Worm (Caenorhabditis elegans) whole organism, L4/young adult: ENCODE measurements around the gene lipl-8.

Experiments used
- W03F9.2 ChIP-seq: fragments of 150-350 bp; optimal IDR thresholded peaks from 2 replicates; lab custom pipeline; 2014; ENCODE audit warnings: missing biosample characterization, missing genetic modification characterization
- dao-5 ChIP-seq: sonication (generic microtip); optimal IDR thresholded peaks from 2 replicates; lab custom pipeline; 2016; ENCODE audit warnings: missing genotype, missing genetic modification characterization, moderate library complexity, missing compliant biosample characterization
- him-1 ChIP-seq: sonication (generic microtip); optimal IDR thresholded peaks from 2 replicates; lab custom pipeline; 2016; ENCODE audit warnings: missing genotype, missing genetic modification reagents, missing genetic modification characterization, missing compliant biosample characterization

DNA sequence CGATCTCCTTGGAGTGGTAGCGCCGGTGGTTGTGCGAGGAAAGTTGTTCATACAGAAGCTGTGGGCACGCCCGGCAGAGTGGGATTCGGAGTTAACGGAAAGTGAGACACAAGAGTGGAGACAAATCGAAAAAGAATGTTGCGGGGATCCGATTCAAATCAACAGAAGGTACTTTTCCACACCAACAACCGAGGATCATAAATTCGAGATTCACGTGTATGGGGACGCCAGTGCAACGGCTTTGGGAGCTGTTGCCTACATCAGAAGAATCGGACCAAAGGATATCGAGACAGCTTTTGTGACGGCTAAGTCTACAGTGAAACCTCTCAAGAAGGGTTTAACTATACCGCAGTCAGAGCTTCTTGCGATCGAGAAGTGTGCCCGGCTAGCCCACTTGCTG lies 15.1 kb upstream of the lipl-8 start:
- TF ChIP-seq him-1 (no peak), dao-5 (tag; lab: Kevin White, UChicago) (no peak), W03F9.2 (tag; lab: Kevin White, UChicago) (no peak)
